Worm (Caenorhabditis elegans): ENCODE results near the gene srz-13.

DNA sequence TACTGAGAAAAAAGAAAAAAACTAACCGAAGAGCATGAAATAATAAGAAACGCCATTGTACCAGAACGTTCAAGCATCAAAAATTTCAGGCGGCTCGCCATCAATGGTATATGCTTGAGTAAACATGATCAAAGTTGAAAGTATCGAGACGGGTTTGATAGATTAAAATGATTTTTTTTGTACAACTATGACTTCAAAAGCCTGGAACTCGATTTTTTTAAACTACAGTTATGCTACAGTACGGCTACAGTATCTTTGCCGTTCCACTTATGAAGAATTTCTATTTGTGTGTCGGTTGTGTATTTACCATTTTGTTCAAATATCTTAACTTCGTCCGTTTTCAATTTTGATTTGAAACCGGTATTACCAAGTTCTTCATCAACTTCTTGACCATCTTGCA, 27.1 kb upstream of the srz-13 start, which contains the start of gene str-97:
- TF ChIP-seq nhr-10 (tag; optimal IDR thresholded peaks at IDR 0.05): no peak
- TF ChIP-seq mdl-1 (tag; optimal IDR thresholded peaks at IDR 0.05): no peak
- no peak for TF ChIP-seq ceh-16 (tag; optimal IDR thresholded peaks at IDR 0.05)
- TF ChIP-seq blmp-1 (tag; optimal IDR thresholded peaks at IDR 0.05; ENCODE audit: insufficient read depth): no peak
- no peak for TF ChIP-seq elt-3 (tag; optimal IDR thresholded peaks at IDR 0.05)
- no peak for TF ChIP-seq lin-39 (tag; optimal IDR thresholded peaks at IDR 0.05)
- no peak for TF ChIP-seq elt-1 (tag; optimal IDR thresholded peaks at IDR 0.05)
- no peak for TF ChIP-seq dmd-4 (tag; optimal IDR thresholded peaks at IDR 0.05)

Data from whole organism, L2 larva.